Worm (Caenorhabditis elegans): ENCODE measurements around the gene R148.7.

- TF ChIP-seq fos-1 (tag; optimal IDR thresholded peaks at IDR 0.05) (no peak), unc-62 (GFP tag; optimal IDR thresholded peaks at IDR 0.05) (no peak), mml-1 (tag; optimal IDR thresholded peaks at IDR 0.05) (no peak), egl-27 (tag; optimal IDR thresholded peaks at IDR 0.05) (no peak), pha-4 (tag; optimal IDR thresholded peaks at IDR 0.05) (no peak), nhr-28 (tag; optimal IDR thresholded peaks at IDR 0.05) (no peak), hmg-11 (tag; optimal IDR thresholded peaks at IDR 0.05) (no peak), fkh-2 (tag; optimal IDR thresholded peaks at IDR 0.05) (no peak), jun-1 (tag; optimal IDR thresholded peaks at IDR 0.05) (no peak), nhr-77 (tag; optimal IDR thresholded peaks at IDR 0.05) (no peak), elt-1 (tag; optimal IDR thresholded peaks at IDR 0.05) (no peak), skn-1 (tag; optimal IDR thresholded peaks at IDR 0.05) (no peak)
Observed at ce11 chrIII:3161600-3161999, 36.6 kb downstream of the R148.7 start.

All from whole organism, L3 larva.